Fruit fly (Drosophila melanogaster): ENCODE data around the gene Mp.

The Mp gene

DNA sequence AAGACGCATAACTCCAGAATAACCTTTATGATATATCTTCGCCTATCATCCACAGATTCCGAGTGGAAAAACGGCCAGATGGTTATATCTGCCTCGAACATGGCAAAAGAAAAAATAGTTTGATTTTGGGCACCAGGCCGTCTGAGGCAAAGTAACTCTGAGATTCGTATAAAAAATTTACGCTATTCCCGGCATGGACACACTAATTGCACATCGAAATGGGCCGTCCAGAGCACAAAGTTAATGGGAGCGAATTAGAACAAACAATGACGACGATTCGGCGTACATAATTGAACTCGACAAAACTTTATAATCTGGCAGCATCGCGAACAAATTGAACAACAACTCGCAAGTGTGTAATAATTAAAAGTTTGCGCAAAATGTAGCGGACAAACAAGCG is 70.5 kb downstream of the Mp start, which contains the start of gene CG32391:
Gene CG32391 (minus strand): TSS at position 101 of the 400 bp plus-strand sequence.
- no peak for TF ChIP-seq CG17186 (GFP tag; optimal IDR thresholded peaks at IDR 0.05)
- no peak for TF ChIP-seq CG7786 (GFP tag; optimal IDR thresholded peaks at IDR 0.05)
- peak; percentile 29 for TF ChIP-seq Ets65A (GFP tag)

- no peak for TF ChIP-seq NfI (GFP tag; optimal IDR thresholded peaks at IDR 0.05)
- no peak for TF ChIP-seq Rfx (GFP tag; IDR thresholded peaks at IDR 0.05)
- TF ChIP-seq Nf-YB (GFP tag; optimal IDR thresholded peaks at IDR 0.05) = no peak
- TF ChIP-seq aop (GFP tag; IDR thresholded peaks at IDR 0.05) = no peak
- no peak for TF ChIP-seq peb (GFP tag; IDR thresholded peaks at IDR 0.05)
- no peak for TF ChIP-seq Dip2 (GFP tag; IDR thresholded peaks at IDR 0.05)
- no peak for TF ChIP-seq CG31441 (GFP tag; IDR thresholded peaks at IDR 0.05)
- no peak for TF ChIP-seq TFAM (GFP tag; optimal IDR thresholded peaks at IDR 0.05)
- no peak for TF ChIP-seq Dbx (GFP tag; IDR thresholded peaks at IDR 0.05)
- no peak for TF ChIP-seq cad (GFP tag; optimal IDR thresholded peaks at IDR 0.05)
- no peak for TF ChIP-seq jigr1 (GFP tag; IDR thresholded peaks at IDR 0.05)
- no peak for TF ChIP-seq vfl (GFP tag; optimal IDR thresholded peaks at IDR 0.05)
- TF ChIP-seq CG17612 (GFP tag; IDR thresholded peaks at IDR 0.05) = no peak
- no peak for TF ChIP-seq grau (tag; optimal IDR thresholded peaks at IDR 0.05)
- no peak for TF ChIP-seq sd (tag; optimal IDR thresholded peaks at IDR 0.05)
Observed at dm6 chr3L:7075147-7075546, 76.5 kb downstream of the Mp start, which contains the start of gene CG34030. CG34030 (minus strand) TSS chr3L:7075247.

- TF ChIP-seq Doc3 (GFP tag; IDR thresholded peaks at IDR 0.05; ENCODE audit: partially characterized antibody) (no peak), CG7357 (GFP tag; IDR thresholded peaks at IDR 0.05) (no peak), Trl (optimal IDR thresholded peaks at IDR 0.05) (peak; percentile 9 to 18), Trl (GFP tag; optimal IDR thresholded peaks at IDR 0.05) (no peak), pb (GFP tag; optimal IDR thresholded peaks at IDR 0.05) (no peak), abd-A (tag; optimal IDR thresholded peaks at IDR 0.05) (peak; percentile 35), Med (GFP tag) (peak; percentile 66), CG11456 (GFP tag; IDR thresholded peaks at IDR 0.05) (0 out of 3 replicates have a peak, but pooled peaks have one; percentile 39), dati (GFP tag; IDR thresholded peaks at IDR 0.05) (no peak), ewg (GFP tag; optimal IDR thresholded peaks at IDR 0.05) (peak; percentile 71), Deaf1 (tag; optimal IDR thresholded peaks at IDR 0.05) (peak; percentile 78)
Observed at dm6 chr3L:7077258-7077657, 78.6 kb downstream of the Mp start, which contains the start of gene CG8641. CG8641 (minus strand) TSS chr3L:7077462.

DNA sequence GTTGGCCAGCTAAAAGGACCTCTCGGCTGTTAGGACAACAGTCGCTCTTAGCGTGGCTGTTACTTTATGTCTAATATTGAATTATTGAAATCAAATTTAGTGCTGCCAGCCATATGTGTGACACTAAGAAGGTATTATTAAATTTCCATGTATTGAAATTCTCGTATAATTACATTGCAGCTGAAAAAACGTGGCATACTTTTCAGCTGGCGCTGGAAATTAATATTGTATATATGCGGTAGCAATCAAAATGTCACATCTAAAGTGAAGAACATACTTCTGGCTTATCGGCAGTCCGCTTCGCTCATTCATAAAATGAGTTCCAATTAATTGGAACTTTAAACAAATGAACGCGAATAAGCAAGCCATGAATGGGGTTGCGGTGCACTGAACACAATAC is 83.5 kb downstream of the Mp start:
- TF ChIP-seq CG2199 (GFP tag; IDR thresholded peaks at IDR 0.05) (peak; percentile 92; the same call in 2 of the 3 replicates), Rx (GFP tag; IDR thresholded peaks at IDR 0.05) (no peak)

DNA sequence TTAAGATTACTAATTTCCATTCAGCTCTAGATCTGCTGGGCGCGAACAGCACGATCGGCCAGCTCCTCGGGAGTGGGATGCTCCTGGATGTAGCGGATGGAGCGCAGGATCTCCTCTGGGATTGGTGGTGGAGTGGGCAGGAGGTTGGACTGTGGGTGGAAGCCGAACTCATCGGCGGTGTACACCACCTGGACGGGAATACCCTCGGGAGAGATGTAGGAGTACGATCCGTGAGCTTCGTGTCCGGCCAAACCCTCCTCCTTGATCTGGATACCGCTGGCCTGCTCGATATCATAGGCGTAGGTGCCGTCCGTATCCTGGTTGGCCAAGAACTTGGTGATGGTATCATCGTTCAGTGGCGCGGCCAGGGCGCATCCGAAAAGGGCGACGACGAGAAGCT is 87.5 kb downstream of the Mp start:
- TF ChIP-seq hth (optimal IDR thresholded peaks at IDR 0.05) = no peak
- TF ChIP-seq Xrp1 (GFP tag; IDR thresholded peaks at IDR 0.05) = no peak
- no peak for TF ChIP-seq E2f1 (GFP tag; IDR thresholded peaks at IDR 0.05)
- no peak for TF ChIP-seq D19B (GFP tag; optimal IDR thresholded peaks at IDR 0.05)
- TF ChIP-seq CG12769 (tag; optimal IDR thresholded peaks at IDR 0.05) = peak; percentile 72
- TF ChIP-seq BtbVII (GFP tag; optimal IDR thresholded peaks at IDR 0.05) = no peak
- no peak for TF ChIP-seq pros (GFP tag; optimal IDR thresholded peaks at IDR 0.05)
- no peak for TF ChIP-seq Antp (GFP tag; optimal IDR thresholded peaks at IDR 0.05)
- TF ChIP-seq sd (tag; optimal IDR thresholded peaks at IDR 0.05) = no peak
- 0 out of 2 replicates have a peak, but pooled peaks have one; percentile 19 for TF ChIP-seq CG14441 (GFP tag; IDR thresholded peaks at IDR 0.05)
- TF ChIP-seq Ets65A (GFP tag) = peak; percentile 67
